Worm (Caenorhabditis elegans) whole organism, L2 larva: Measurements from ENCODE around the gene T24B8.3.

ENCODE experiments used
- C34F6.9 ChIP-seq: fragments of 150-350 bp; optimal IDR thresholded peaks from 2 replicates; lab custom pipeline; 2014; ENCODE audit warnings: missing biosample characterization, missing genetic modification characterization
- F13H6.1 ChIP-seq: sonication (generic microtip); optimal IDR thresholded peaks from 2 replicates; lab custom pipeline; 2016; ENCODE audit warnings: missing genetic modification characterization, missing compliant biosample characterization
- Y55F3AM.14 ChIP-seq: fragments of 200-800 bp; sonication (Bioruptor generic); optimal IDR thresholded peaks from 2 replicates; lab custom pipeline; 2018; ENCODE audit warnings: mild to moderate bottlenecking, missing genetic modification characterization, missing compliant biosample characterization
- aly-2 ChIP-seq: fragments of 150-350 bp; optimal IDR thresholded peaks from 2 replicates; lab custom pipeline; 2014; ENCODE audit warnings: missing biosample characterization, missing genetic modification characterization
- ama-1 ChIP-seq: fragments of 150-350 bp; optimal IDR thresholded peaks from 2 replicates; lab custom pipeline; 2018; ENCODE audit warnings: inconsistent platforms
- ceh-16 ChIP-seq: fragments of 150-350 bp; optimal IDR thresholded peaks from 2 replicates; lab custom pipeline; 2014; ENCODE audit warnings: missing biosample characterization, missing genetic modification characterization
- ceh-82 ChIP-seq: fragments of 150-350 bp; optimal IDR thresholded peaks from 2 replicates; lab custom pipeline; 2014; ENCODE audit warnings: missing biosample characterization, missing genetic modification characterization
- crh-2 ChIP-seq: sonication (generic microtip); optimal IDR thresholded peaks from 2 replicates; lab custom pipeline; 2017; ENCODE audit warnings: missing biosample characterization, missing genetic modification characterization
- dmd-4 ChIP-seq: sonication (generic microtip); optimal IDR thresholded peaks from 2 replicates; lab custom pipeline; 2017; ENCODE audit warnings: missing biosample characterization, missing genetic modification characterization
- egl-27 ChIP-seq: sonication (generic microtip); optimal IDR thresholded peaks from 3 replicates; lab custom pipeline; 2017; ENCODE audit warnings: missing biosample characterization, missing genetic modification reagents, missing genetic modification characterization
- elt-3 ChIP-seq: sonication (generic microtip); optimal IDR thresholded peaks from 2 replicates; lab custom pipeline; 2017; ENCODE audit warnings: missing biosample characterization, missing genetic modification characterization
- fos-1 ChIP-seq: fragments of 150-350 bp; optimal IDR thresholded peaks from 2 replicates; lab custom pipeline; 2014; ENCODE audit warnings: missing biosample characterization, missing genetic modification characterization
- gmeb-1 ChIP-seq: fragments of 150-350 bp; optimal IDR thresholded peaks from 2 replicates; lab custom pipeline; 2014; ENCODE audit warnings: missing biosample characterization, missing genetic modification characterization
- lin-11 ChIP-seq: fragments of 150-350 bp; sonication (generic microtip); optimal IDR thresholded peaks from 2 replicates; lab custom pipeline; 2014; ENCODE audit warnings: missing biosample characterization, missing genetic modification characterization, inconsistent platforms, mixed read lengths
- lin-13 ChIP-seq: fragments of 150-350 bp; optimal IDR thresholded peaks from 2 replicates; lab custom pipeline; 2014; ENCODE audit warnings: missing biosample characterization, missing genetic modification reagents, missing genetic modification characterization
- lsy-2 ChIP-seq, 2 experiments: fragments of 150-350 bp in 1 of 2; sonication (generic microtip) in 1 of 2; optimal IDR thresholded peaks; 2 replicates each; lab custom pipeline; 2014 to 2017; ENCODE audit warnings: missing biosample characterization in 2 of 2, missing genetic modification characterization in 2 of 2
- mab-5 ChIP-seq: fragments of 150-350 bp; optimal IDR thresholded peaks from 2 replicates; lab custom pipeline; 2014; ENCODE audit warnings: missing biosample characterization, missing genetic modification characterization
- mbf-1 ChIP-seq: sonication (generic microtip); optimal IDR thresholded peaks from 2 replicates; lab custom pipeline; 2017; ENCODE audit warnings: missing biosample characterization, missing genetic modification characterization
- mdl-1 ChIP-seq, 2 experiments: fragments of 150-350 bp in 1 of 2; sonication (generic microtip) in 1 of 2; optimal IDR thresholded peaks; 2 replicates each; lab custom pipeline; 2017; ENCODE audit warnings: missing biosample characterization in 2 of 2, missing genetic modification characterization in 2 of 2
- nhr-10 ChIP-seq: sonication (generic microtip); optimal IDR thresholded peaks from 2 replicates; lab custom pipeline; 2017; ENCODE audit warnings: missing biosample characterization, missing genetic modification characterization
- nhr-11 ChIP-seq: fragments of 150-350 bp; optimal IDR thresholded peaks from 2 replicates; lab custom pipeline; 2014; ENCODE audit warnings: missing biosample characterization, missing genetic modification characterization
- nhr-12 ChIP-seq: fragments of 150-350 bp; optimal IDR thresholded peaks from 2 replicates; lab custom pipeline; 2014; ENCODE audit warnings: missing biosample characterization, missing genetic modification characterization
- nhr-129 ChIP-seq: fragments of 150-350 bp; optimal IDR thresholded peaks from 2 replicates; lab custom pipeline; 2014; ENCODE audit warnings: missing biosample characterization, missing genetic modification characterization
- nhr-21 ChIP-seq: fragments of 150-350 bp; optimal IDR thresholded peaks from 2 replicates; lab custom pipeline; 2014; ENCODE audit warnings: missing biosample characterization, missing genetic modification characterization
- nhr-23 ChIP-seq: fragments of 150-350 bp; optimal IDR thresholded peaks from 2 replicates; lab custom pipeline; 2014; ENCODE audit warnings: missing biosample characterization, missing genetic modification reagents, missing genetic modification characterization
- nhr-237 ChIP-seq: fragments of 150-350 bp; optimal IDR thresholded peaks from 2 replicates; lab custom pipeline; 2014; ENCODE audit warnings: missing biosample characterization, missing genetic modification characterization
- nhr-25 ChIP-seq: fragments of 150-350 bp; sonication (generic microtip); optimal IDR thresholded peaks from 3 replicates; lab custom pipeline; 2014; ENCODE audit warnings: missing biosample characterization, missing genetic modification characterization
- nhr-6 ChIP-seq: fragments of 150-350 bp; optimal IDR thresholded peaks from 2 replicates; lab custom pipeline; 2014; ENCODE audit warnings: missing biosample characterization, missing genetic modification characterization
- sem-4 ChIP-seq: fragments of 150-350 bp; optimal IDR thresholded peaks from 2 replicates; lab custom pipeline; 2014; ENCODE audit warnings: missing biosample characterization, missing genetic modification reagents, missing genetic modification characterization
- skn-1 ChIP-seq: sonication (generic microtip); optimal IDR thresholded peaks from 2 replicates; lab custom pipeline; 2017; ENCODE audit warnings: missing biosample characterization, missing genetic modification characterization
- sma-9 ChIP-seq, 2 experiments: fragments of 150-350 bp in 1 of 2; sonication (generic microtip) in 1 of 2; optimal IDR thresholded peaks; 2 replicates each; lab custom pipeline; 2014 to 2016; ENCODE audit warnings: missing genetic modification characterization in 2 of 2, mild to moderate bottlenecking in 1 of 2, missing biosample characterization in 1 of 2, missing compliant biosample characterization in 1 of 2, missing genetic modification reagents in 1 of 2, moderate library complexity in 1 of 2
- snpc-4 ChIP-seq: fragments of 150-350 bp; optimal IDR thresholded peaks from 2 replicates; lab custom pipeline; 2014; ENCODE audit warnings: missing biosample characterization, missing genetic modification characterization
- unc-55 ChIP-seq: fragments of 150-350 bp; sonication (generic microtip); optimal IDR thresholded peaks from 3 replicates; lab custom pipeline; 2014; ENCODE audit warnings: missing biosample characterization, missing genetic modification reagents, missing genetic modification characterization
- unc-62 ChIP-seq: fragments of 150-350 bp; optimal IDR thresholded peaks from 2 replicates; lab custom pipeline; 2014; ENCODE audit warnings: missing biosample characterization, missing genetic modification reagents, missing genetic modification characterization
- ztf-1 ChIP-seq: fragments of 200-800 bp; sonication (Bioruptor generic); conservative IDR thresholded peaks from 2 replicates; pipeline ENCODE4 v1.3.6; 2022; ENCODE audit warnings: missing genetic modification characterization, missing compliant biosample characterization
- ztf-11 ChIP-seq: sonication (generic microtip); optimal IDR thresholded peaks from 2 replicates; lab custom pipeline; 2017; ENCODE audit warnings: missing biosample characterization, missing genetic modification characterization
- ztf-4 ChIP-seq: fragments of 150-350 bp; optimal IDR thresholded peaks from 2 replicates; lab custom pipeline; 2014; ENCODE audit warnings: missing biosample characterization, missing genetic modification characterization

T24B8.3 gene

DNA sequence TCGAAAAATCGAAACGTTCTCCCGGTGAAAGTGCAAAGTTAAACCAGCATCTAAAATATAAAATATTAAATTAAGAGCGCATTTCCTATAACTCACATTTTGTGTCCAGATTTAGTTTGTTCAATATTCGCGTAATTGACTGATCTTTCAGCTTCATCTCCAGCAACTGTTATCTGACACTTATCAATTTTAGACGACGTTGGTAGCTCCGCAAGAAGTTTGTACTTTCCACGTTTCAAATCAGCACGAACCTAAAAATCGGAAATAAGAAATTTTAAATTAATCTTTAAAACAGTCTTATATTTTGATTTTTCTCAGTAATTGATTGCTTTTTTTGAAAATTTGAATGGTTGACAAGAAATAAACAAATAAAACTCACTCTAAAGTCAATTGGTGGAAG lies 43.3 kb downstream of the T24B8.3 start:
- no peak for TF ChIP-seq unc-62 (GFP tag; lab: Kevin White, UChicago)
- TF ChIP-seq gmeb-1 (tag; lab: Kevin White, UChicago), result no peak
- no peak for TF ChIP-seq aly-2
- no peak for TF ChIP-seq ceh-16
- no peak for TF ChIP-seq nhr-12 (tag; lab: Kevin White, UChicago)
- no peak for TF ChIP-seq C34F6.9 (tag; lab: Kevin White, UChicago)
- no peak for TF ChIP-seq mab-5
- no peak for TF ChIP-seq elt-3 (tag; lab: Kevin White, UChicago)
- no peak for TF ChIP-seq nhr-21
- TF ChIP-seq F13H6.1, result no peak
- no peak for TF ChIP-seq ama-1
- no peak for TF ChIP-seq nhr-25 (tag; lab: Kevin White, UChicago)
- no peak for TF ChIP-seq dmd-4 (tag; lab: Kevin White, UChicago)
- no peak for TF ChIP-seq skn-1 (tag; lab: Kevin White, UChicago)

DNA sequence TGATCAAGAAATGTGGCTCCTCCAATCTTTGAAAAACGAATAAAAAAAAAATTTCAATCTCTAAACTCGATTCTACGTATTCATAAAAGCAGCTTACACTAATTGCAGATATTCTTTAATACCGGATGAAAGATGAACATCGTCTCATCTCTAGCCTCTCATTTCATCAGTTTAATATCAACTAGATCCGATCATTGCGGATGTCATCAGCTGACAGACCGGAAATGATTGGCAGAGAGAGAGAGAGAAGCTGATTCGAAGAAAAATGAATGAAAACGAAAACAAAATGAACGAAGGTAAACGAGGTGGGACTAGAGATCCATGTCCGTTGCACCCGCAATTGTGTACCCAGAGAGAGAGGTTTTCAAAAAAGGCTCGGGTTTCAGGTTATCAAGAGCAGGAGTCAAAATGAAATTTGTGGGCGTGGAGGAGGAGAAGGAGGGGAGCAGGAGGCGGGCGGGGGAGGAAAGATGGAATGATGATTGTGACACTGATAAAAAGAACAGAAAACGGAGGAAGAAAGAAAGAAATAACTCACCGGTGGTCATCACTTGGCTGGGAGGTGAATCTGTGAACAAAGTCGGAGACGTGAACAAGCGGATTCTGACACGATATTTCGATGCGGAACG lies 45.9 kb downstream of the T24B8.3 start:
- peak; percentile 4 for TF ChIP-seq F13H6.1
- no peak for TF ChIP-seq lin-13 (GFP tag; lab: Kevin White, UChicago)
- TF ChIP-seq nhr-10 (tag; lab: Kevin White, UChicago), result no peak
- TF ChIP-seq aly-2, result no peak
- peak; percentile 46 for TF ChIP-seq sma-9 (GFP tag; optimal IDR thresholded peaks at IDR 0.05; lab: Kevin White, UChicago)
- TF ChIP-seq sma-9 (tag; optimal IDR thresholded peaks at IDR 0.05; lab: Kevin White, UChicago), result no peak
- TF ChIP-seq fos-1 (tag; lab: Kevin White, UChicago), result peak; percentile 15
- TF ChIP-seq, all 48 proteins: peak for 3

DNA sequence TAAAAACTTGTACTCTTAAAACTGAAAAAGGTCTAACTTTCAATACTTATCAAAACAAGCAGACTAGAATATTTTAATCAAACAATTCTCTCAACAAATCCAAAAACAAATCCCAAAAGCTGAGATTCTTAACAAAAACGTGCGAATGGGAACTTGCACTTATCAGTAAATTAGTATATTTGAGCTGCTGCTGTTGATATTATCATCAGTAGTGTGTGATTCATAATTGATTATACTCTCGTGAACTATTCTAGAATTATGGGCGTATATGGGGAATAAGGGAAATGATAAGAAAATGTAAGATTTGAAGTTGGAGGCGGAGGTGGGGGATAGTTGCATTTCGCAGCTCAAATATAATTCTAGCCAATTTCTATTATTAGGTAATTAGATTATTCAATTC lies 46.7 kb downstream of the T24B8.3 start:
- TF ChIP-seq fos-1 (tag; lab: Kevin White, UChicago) (peak; percentile 74), ceh-16 (no peak)

DNA sequence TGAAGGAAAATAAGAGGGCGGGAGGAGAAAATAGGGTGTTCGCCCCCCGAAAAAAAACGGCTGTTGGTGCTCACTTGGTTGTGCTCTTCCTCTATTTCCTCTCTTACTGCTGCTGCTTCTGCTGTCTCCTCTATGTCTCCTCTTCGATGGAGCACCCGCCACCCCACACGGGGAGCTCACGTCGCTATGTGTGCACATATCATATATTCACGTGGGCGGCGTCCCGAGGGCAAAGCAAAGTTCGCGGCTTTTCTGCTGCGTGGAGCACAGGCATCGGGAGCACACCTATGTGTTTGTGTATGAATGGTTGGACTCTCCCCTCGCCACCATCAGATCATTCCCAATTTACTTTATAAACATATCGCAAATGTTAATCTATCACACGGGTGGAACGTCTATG lies 47.6 kb downstream of the T24B8.3 start:
- peak; percentile 33 for TF ChIP-seq sma-9 (GFP tag; optimal IDR thresholded peaks at IDR 0.05; lab: Kevin White, UChicago)
- TF ChIP-seq sma-9 (tag; optimal IDR thresholded peaks at IDR 0.05; lab: Kevin White, UChicago), result no peak
- no peak for TF ChIP-seq nhr-11 (tag; lab: Kevin White, UChicago)
- no peak for TF ChIP-seq nhr-25 (tag; lab: Kevin White, UChicago)
- TF ChIP-seq nhr-129 (tag; lab: Kevin White, UChicago), result peak; percentile 37
- TF ChIP-seq nhr-10 (tag; lab: Kevin White, UChicago), result no peak
- TF ChIP-seq nhr-23 (tag; lab: Kevin White, UChicago), result no peak
- no peak for TF ChIP-seq nhr-12 (tag; lab: Kevin White, UChicago)
- TF ChIP-seq mdl-1 (tag; optimal IDR thresholded peaks at IDR 0.05; lab: Kevin White, UChicago), result peak in 1 of 2 experiments; percentile 22
- no peak for TF ChIP-seq nhr-6 (tag; lab: Kevin White, UChicago)
- no peak for TF ChIP-seq ztf-1
- peak in 1 of 2 experiments; percentile 24 for TF ChIP-seq lsy-2 (tag; optimal IDR thresholded peaks at IDR 0.05; lab: Kevin White, UChicago)
- TF ChIP-seq lin-11, result peak; percentile 29
- TF ChIP-seq C34F6.9 (tag; lab: Kevin White, UChicago), result peak; percentile 18
- TF ChIP-seq lin-13 (GFP tag; lab: Kevin White, UChicago), result no peak
- no peak for TF ChIP-seq ztf-4 (tag; lab: Kevin White, UChicago)
- no peak for TF ChIP-seq mbf-1 (tag; lab: Kevin White, UChicago)
- TF ChIP-seq sem-4 (tag; lab: Kevin White, UChicago), result no peak
- no peak for TF ChIP-seq crh-2
- TF ChIP-seq F13H6.1, result peak; percentile 55
- TF ChIP-seq nhr-237 (tag; lab: Kevin White, UChicago), result no peak
- no peak for TF ChIP-seq nhr-21
- TF ChIP-seq ceh-82, result no peak

DNA sequence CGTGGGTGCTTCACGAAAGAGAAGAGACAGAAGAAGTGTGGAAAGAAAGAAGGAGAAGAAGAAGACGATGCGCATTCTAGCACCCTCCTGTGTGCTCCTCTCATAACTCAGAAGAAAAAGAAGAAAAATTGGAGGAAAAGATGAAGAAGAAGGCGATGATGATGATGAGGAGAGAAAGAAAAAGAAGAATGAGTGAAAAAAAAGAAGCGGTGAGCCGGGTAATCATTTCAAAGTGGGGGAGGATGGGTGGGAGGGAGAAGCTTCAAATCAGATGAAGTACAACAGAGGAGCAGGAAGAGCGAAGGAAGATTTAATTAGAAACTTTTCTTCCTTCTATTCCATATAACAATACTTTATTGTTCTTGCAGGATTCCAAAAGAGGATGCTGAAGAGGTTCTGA lies 50.2 kb downstream of the T24B8.3 start:
- no peak for TF ChIP-seq ztf-4 (tag; lab: Kevin White, UChicago)
- no peak for TF ChIP-seq ceh-16
- no peak for TF ChIP-seq lin-13 (GFP tag; lab: Kevin White, UChicago)
- TF ChIP-seq fos-1 (tag; lab: Kevin White, UChicago), result no peak
- TF ChIP-seq nhr-21, result no peak
- TF ChIP-seq nhr-129 (tag; lab: Kevin White, UChicago), result peak; percentile 23
- no peak for TF ChIP-seq egl-27 (tag; lab: Kevin White, UChicago)
- TF ChIP-seq unc-55, result peak; percentile 71
- TF ChIP-seq lsy-2 (tag; optimal IDR thresholded peaks at IDR 0.05; lab: Kevin White, UChicago), result no peak
- no peak for TF ChIP-seq ztf-11
- TF ChIP-seq snpc-4, result no peak
- TF ChIP-seq gmeb-1 (tag; lab: Kevin White, UChicago), result no peak
- no peak for TF ChIP-seq lin-11
- no peak for TF ChIP-seq mab-5
- no peak for TF ChIP-seq unc-62 (GFP tag; lab: Kevin White, UChicago)
- no peak for TF ChIP-seq sma-9 (GFP tag; optimal IDR thresholded peaks at IDR 0.05; lab: Kevin White, UChicago)
- TF ChIP-seq sma-9 (tag; optimal IDR thresholded peaks at IDR 0.05; lab: Kevin White, UChicago), result no peak
- TF ChIP-seq Y55F3AM.14 (GFP tag; lab: Kevin White, UChicago), result no peak
- TF ChIP-seq, all 48 proteins: peak for 2
